Fruit fly (Drosophila melanogaster): ENCODE results near the gene RhoGEF3.

The RhoGEF3 gene

DNA sequence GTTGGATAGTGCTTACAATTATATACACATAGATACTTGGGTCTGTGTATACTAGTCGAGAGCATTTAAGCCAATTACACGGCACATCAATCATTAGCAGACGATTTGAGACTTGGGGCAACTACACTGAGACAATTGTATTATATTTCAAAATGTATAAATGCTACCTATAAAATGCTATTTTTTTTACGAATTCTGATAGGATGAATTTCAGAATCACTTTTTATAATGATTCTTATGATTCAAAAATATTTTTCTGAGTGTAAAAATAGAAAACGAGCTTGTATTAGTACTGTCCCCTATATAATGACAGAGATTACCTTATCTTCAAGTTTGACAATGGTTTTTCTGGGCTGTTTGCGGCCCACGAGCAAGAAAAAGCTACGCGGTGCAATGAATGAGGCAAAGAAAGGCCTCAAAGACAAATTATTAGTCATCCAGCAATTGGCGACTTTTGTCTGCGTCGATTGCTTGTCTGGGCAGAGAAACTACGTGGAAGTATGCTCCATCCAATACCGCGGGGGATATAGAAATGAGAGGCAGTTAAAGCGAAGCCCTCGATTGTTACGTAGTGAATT is 73.5 kb downstream of the RhoGEF3 start (continued):
- no peak for TF ChIP-seq her (GFP tag; optimal IDR thresholded peaks at IDR 0.05)
- TF ChIP-seq kah (GFP tag; optimal IDR thresholded peaks at IDR 0.05): no peak
- no peak for TF ChIP-seq dan (GFP tag; IDR thresholded peaks at IDR 0.05)
- TF ChIP-seq gem (tag; optimal IDR thresholded peaks at IDR 0.05): peak; percentile 84
- no peak for TF ChIP-seq CG3065 (GFP tag; optimal IDR thresholded peaks at IDR 0.05)
- peak; percentile 23 for TF ChIP-seq CG8281 (tag; optimal IDR thresholded peaks at IDR 0.05)
- TF ChIP-seq scrt (GFP tag; optimal IDR thresholded peaks at IDR 0.05): no peak
- TF ChIP-seq Camta (GFP tag; optimal IDR thresholded peaks at IDR 0.05): peak; percentile 61
- TF ChIP-seq Jarid2 (GFP tag; optimal IDR thresholded peaks at IDR 0.05): peak; percentile 14
- TF ChIP-seq CG9797 (GFP tag; optimal IDR thresholded peaks at IDR 0.05): no peak
- TF ChIP-seq nmo (GFP tag; optimal IDR thresholded peaks at IDR 0.05): peak; percentile 67
- peak; percentile 0 for TF ChIP-seq CG6854 (GFP tag; optimal IDR thresholded peaks at IDR 0.05)
- 0 out of 3 replicates have a peak, but pooled peaks have one; percentile 49 for TF ChIP-seq CG11560 (tag; IDR thresholded peaks at IDR 0.05)
- no peak for TF ChIP-seq CG6765 (GFP tag; optimal IDR thresholded peaks at IDR 0.05)
- TF ChIP-seq CG4707 (GFP tag; optimal IDR thresholded peaks at IDR 0.05): peak; percentile 7
- peak; percentile 63 for TF ChIP-seq CG43689 (GFP tag; IDR thresholded peaks at IDR 0.05)
- peak; percentile 84 for TF ChIP-seq tgo (GFP tag; IDR thresholded peaks at IDR 0.05)
- no peak for TF ChIP-seq CG1603 (tag; optimal IDR thresholded peaks at IDR 0.05)
- peak; percentile 88 for TF ChIP-seq CG2678 (tag; optimal IDR thresholded peaks at IDR 0.05)
- TF ChIP-seq Ssrp (tag; optimal IDR thresholded peaks at IDR 0.05): peak; percentile 47
- no peak for TF ChIP-seq Dref (GFP tag; IDR thresholded peaks at IDR 0.05)
- peak; percentile 37 for TF ChIP-seq Asciz (GFP tag; optimal IDR thresholded peaks at IDR 0.05)
- peak; percentile 20 for TF ChIP-seq CG12744 (GFP tag; optimal IDR thresholded peaks at IDR 0.05)
- TF ChIP-seq CG3838 (GFP tag; optimal IDR thresholded peaks at IDR 0.05): no peak
- TF ChIP-seq da (GFP tag; optimal IDR thresholded peaks at IDR 0.05): no peak
- no peak for TF ChIP-seq D (optimal IDR thresholded peaks at IDR 0.05)
- TF ChIP-seq D (GFP tag; optimal IDR thresholded peaks at IDR 0.05): no peak
- TF ChIP-seq gcm2 (GFP tag; optimal IDR thresholded peaks at IDR 0.05): no peak
- peak; percentile 61 for TF ChIP-seq gt (GFP tag; IDR thresholded peaks at IDR 0.05)
- peak; percentile 76 for TF ChIP-seq stc (GFP tag; IDR thresholded peaks at IDR 0.05)
- no peak; the same call in 1 of the 2 replicates for TF ChIP-seq danr (GFP tag; IDR thresholded peaks at IDR 0.05)
- TF ChIP-seq Dip2 (GFP tag; IDR thresholded peaks at IDR 0.05): no peak
- TF ChIP-seq HLH54F (GFP tag; optimal IDR thresholded peaks at IDR 0.05): peak; percentile 46
- TF ChIP-seq otp (GFP tag; IDR thresholded peaks at IDR 0.05): peak; percentile 67; the same call in 1 of the 3 replicates
- TF ChIP-seq Hand (GFP tag; optimal IDR thresholded peaks at IDR 0.05): peak; percentile 36
- no peak for TF ChIP-seq p53 (GFP tag; optimal IDR thresholded peaks at IDR 0.05)
- peak; percentile 84 for TF ChIP-seq cwo (GFP tag; optimal IDR thresholded peaks at IDR 0.05)
- no peak for TF ChIP-seq CG11093 (GFP tag; IDR thresholded peaks at IDR 0.05)
- TF ChIP-seq CG10366 (GFP tag; IDR thresholded peaks at IDR 0.05): peak; percentile 65
- TF ChIP-seq CG7987 (GFP tag; optimal IDR thresholded peaks at IDR 0.05): no peak
- no peak for TF ChIP-seq trh (GFP tag; optimal IDR thresholded peaks at IDR 0.05)
- TF ChIP-seq HLHmδ (GFP tag; optimal IDR thresholded peaks at IDR 0.05): no peak
- TF ChIP-seq CG2202 (tag; optimal IDR thresholded peaks at IDR 0.05): peak; percentile 15
- TF ChIP-seq nerfin-2 (GFP tag; IDR thresholded peaks at IDR 0.05; ENCODE audit: partially characterized antibody): no peak
- TF ChIP-seq Dll (GFP tag; IDR thresholded peaks at IDR 0.05; ENCODE audit: partially characterized antibody): no peak
- peak; percentile 56 for TF ChIP-seq fd3F (GFP tag; optimal IDR thresholded peaks at IDR 0.05)
- TF ChIP-seq Blimp-1 (GFP tag; optimal IDR thresholded peaks at IDR 0.05): peak; percentile 83
- peak; percentile 69 for TF ChIP-seq CG11696 (GFP tag; IDR thresholded peaks at IDR 0.05)
- peak; percentile 54; the same call in 1 of the 2 replicates for TF ChIP-seq ap (GFP tag; IDR thresholded peaks at IDR 0.05)
- TF ChIP-seq org-1 (GFP tag; optimal IDR thresholded peaks at IDR 0.05): peak; percentile 60

Measured in whole organism, embryonic.